Fruit fly (Drosophila melanogaster): ENCODE results near the gene chinmo.

dm6 chr2L:1737057-1737581 lies 86.1 kb downstream of the chinmo start:
- TF ChIP-seq jumu (GFP tag; optimal IDR thresholded peaks at IDR 0.05) (peak; percentile 90), Hr39 (optimal IDR thresholded peaks at IDR 0.05) (no peak), CG7357 (GFP tag; IDR thresholded peaks at IDR 0.05) (peak; percentile 79; the same call in 2 of the 3 replicates), psq (GFP tag; optimal IDR thresholded peaks at IDR 0.05) (peak; percentile 73), Dad (GFP tag; optimal IDR thresholded peaks at IDR 0.05) (peak; percentile 80), E2f2 (GFP tag; IDR thresholded peaks at IDR 0.05) (peak; percentile 63), CG1792 (GFP tag; optimal IDR thresholded peaks at IDR 0.05) (peak; percentile 74), CG18764 (GFP tag; optimal IDR thresholded peaks at IDR 0.05) (peak; percentile 86), gsb-n (tag; optimal IDR thresholded peaks at IDR 0.05) (peak; percentile 85), CG18476 (GFP tag; optimal IDR thresholded peaks at IDR 0.05) (peak; percentile 79), Ravus (GFP tag; IDR thresholded peaks at IDR 0.05) (peak; percentile 64; the same call in 1 of the 2 replicates)
